Fruit fly (Drosophila melanogaster): ENCODE measurements around the gene Roc1a.

Roc1a gene

DNA sequence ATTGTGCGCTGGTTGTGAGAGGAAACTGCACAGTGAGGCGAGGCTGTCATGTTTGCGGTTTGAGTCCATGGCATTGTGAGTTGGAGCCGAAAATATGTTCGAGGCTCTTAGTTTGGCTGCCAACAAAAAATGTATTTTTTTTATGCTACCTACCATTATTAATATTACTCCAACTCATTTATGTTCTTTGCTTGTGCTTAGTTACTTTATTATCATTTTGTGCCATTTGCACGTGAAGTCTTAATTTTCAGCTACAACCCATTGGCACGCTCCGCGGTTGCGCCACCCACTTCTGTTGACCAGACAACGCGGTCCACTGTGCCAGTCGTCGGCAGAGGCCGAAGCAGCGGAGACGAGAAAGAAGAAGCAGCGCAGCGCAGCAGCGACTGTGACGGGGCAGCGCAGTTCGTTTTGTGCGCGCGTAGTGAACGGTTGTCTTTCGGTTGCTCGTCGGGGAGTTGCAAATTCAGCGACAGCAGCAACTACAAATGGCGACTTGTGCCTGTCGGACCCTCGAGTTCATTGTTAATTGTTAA, 39.4 kb downstream of the Roc1a start, which contains the start of gene sdk (continued):
- TF ChIP-seq Stat92E (GFP tag; optimal IDR thresholded peaks at IDR 0.05) (peak in 1 of 3 experiments; percentile 87), Meics (GFP tag; optimal IDR thresholded peaks at IDR 0.05) (peak; percentile 93), amos (GFP tag; IDR thresholded peaks at IDR 0.05; ENCODE audit: partially characterized antibody) (peak; percentile 44), salm (tag; optimal IDR thresholded peaks at IDR 0.05) (peak; percentile 83), Hmr (GFP tag; optimal IDR thresholded peaks at IDR 0.05) (peak; percentile 93), h (optimal IDR thresholded peaks at IDR 0.05) (no peak), ato (GFP tag; IDR thresholded peaks at IDR 0.05; ENCODE audit: partially characterized antibody) (peak; percentile 65), CG8359 (GFP tag; optimal IDR thresholded peaks at IDR 0.05; ENCODE audit: borderline replicate concordance) (peak; percentile 79), CG1603 (tag; optimal IDR thresholded peaks at IDR 0.05) (peak; percentile 83), CG4328 (GFP tag; optimal IDR thresholded peaks at IDR 0.05) (peak; percentile 86), wek (GFP tag; optimal IDR thresholded peaks at IDR 0.05) (peak; percentile 75), vvl (GFP tag; IDR thresholded peaks at IDR 0.05) (peak; percentile 90), CG11504 (tag; optimal IDR thresholded peaks at IDR 0.05) (peak; percentile 89), Hey (tag; optimal IDR thresholded peaks at IDR 0.05) (peak; percentile 61), CG13624 (GFP tag; optimal IDR thresholded peaks at IDR 0.05) (peak; percentile 88), Sin3A (optimal IDR thresholded peaks at IDR 0.05) (no peak), tio (GFP tag; optimal IDR thresholded peaks at IDR 0.05) (peak; percentile 90), tup (GFP tag; optimal IDR thresholded peaks at IDR 0.05) (peak; percentile 74), CG15479 (GFP tag; optimal IDR thresholded peaks at IDR 0.05) (peak; percentile 84), CG11723 (GFP tag; optimal IDR thresholded peaks at IDR 0.05) (peak; percentile 90), CG16779 (GFP tag; IDR thresholded peaks at IDR 0.05) (no peak), CG1647 (GFP tag; optimal IDR thresholded peaks at IDR 0.05) (peak; percentile 77), peb (GFP tag; IDR thresholded peaks at IDR 0.05) (peak; percentile 76), nerfin-2 (GFP tag; IDR thresholded peaks at IDR 0.05; ENCODE audit: partially characterized antibody) (peak; percentile 74), wdn (GFP tag; IDR thresholded peaks at IDR 0.05) (peak; percentile 68; the same call in 1 of the 2 replicates), da (GFP tag; optimal IDR thresholded peaks at IDR 0.05) (peak; percentile 49), NC2β (GFP tag; optimal IDR thresholded peaks at IDR 0.05) (peak; percentile 93), CG14441 (GFP tag; IDR thresholded peaks at IDR 0.05) (peak; percentile 79), al (GFP tag; IDR thresholded peaks at IDR 0.05) (peak; percentile 84), Pdp1 (GFP tag; optimal IDR thresholded peaks at IDR 0.05) (peak; percentile 93 to 94), Dll (GFP tag; IDR thresholded peaks at IDR 0.05; ENCODE audit: partially characterized antibody) (peak; percentile 64; the same call in 3 of the 4 replicates), CG10274 (GFP tag; optimal IDR thresholded peaks at IDR 0.05) (peak; percentile 77), CG12391 (tag; optimal IDR thresholded peaks at IDR 0.05) (peak; percentile 91), pum (GFP tag; optimal IDR thresholded peaks at IDR 0.05) (peak; percentile 90), BEAF-32 (GFP tag; optimal IDR thresholded peaks at IDR 0.05) (peak; percentile 14), lbe (GFP tag; optimal IDR thresholded peaks at IDR 0.05) (peak; percentile 88), odd (GFP tag; optimal IDR thresholded peaks at IDR 0.05) (peak; percentile 93), CG1529 (GFP tag; optimal IDR thresholded peaks at IDR 0.05) (peak; percentile 95), knrl (GFP tag; IDR thresholded peaks at IDR 0.05; ENCODE audit: partially characterized antibody) (peak; percentile 74), fd3F (GFP tag; optimal IDR thresholded peaks at IDR 0.05) (peak; percentile 76), CG17385 (GFP tag; optimal IDR thresholded peaks at IDR 0.05) (peak; percentile 96), NC2α (GFP tag; optimal IDR thresholded peaks at IDR 0.05) (peak; percentile 80), CG2889 (GFP tag; IDR thresholded peaks at IDR 0.05) (peak; percentile 61; the same call in 1 of the 3 replicates), bbx (GFP tag; IDR thresholded peaks at IDR 0.05; ENCODE audit: partially characterized antibody) (peak; percentile 54), CG7786 (GFP tag; optimal IDR thresholded peaks at IDR 0.05) (peak; percentile 95), ac (GFP tag; optimal IDR thresholded peaks at IDR 0.05) (peak; percentile 70), CG7928 (GFP tag; optimal IDR thresholded peaks at IDR 0.05) (peak; percentile 50), CG3995 (GFP tag; optimal IDR thresholded peaks at IDR 0.05) (peak; percentile 34), CG4282 (GFP tag; optimal IDR thresholded peaks at IDR 0.05) (peak; percentile 95)
